Worm (Caenorhabditis elegans): ENCODE data around the gene fbxb-19.

fbxb-19 gene

DNA sequence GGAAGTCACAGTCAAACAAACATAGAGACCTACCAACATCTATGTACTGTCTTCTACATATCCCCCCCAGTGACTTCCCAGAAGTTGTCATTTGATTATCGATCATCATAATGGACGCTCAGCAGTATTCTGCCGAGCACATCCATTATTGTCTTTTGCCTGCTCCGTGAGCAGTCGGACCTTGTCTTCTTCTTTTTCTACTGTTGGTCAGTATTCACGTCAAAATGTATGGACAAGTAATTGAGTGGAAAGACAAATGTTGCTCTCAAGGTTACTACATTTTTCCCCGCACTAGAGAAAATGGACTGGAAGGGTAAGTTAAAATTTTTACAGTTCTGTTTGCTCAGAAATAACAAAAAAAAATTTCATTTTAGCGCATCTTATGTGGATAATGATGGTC lies 34.1 kb downstream of the fbxb-19 start, which contains the start of gene btb-12:
Gene btb-12, plus strand, starts transcription at position 301 of the 400 bp plus-strand sequence.
- TF ChIP-seq flh-1 (GFP tag; optimal IDR thresholded peaks at IDR 0.05) (no peak), ceh-39 (tag; optimal IDR thresholded peaks at IDR 0.05) (peak; percentile 6)

DNA sequence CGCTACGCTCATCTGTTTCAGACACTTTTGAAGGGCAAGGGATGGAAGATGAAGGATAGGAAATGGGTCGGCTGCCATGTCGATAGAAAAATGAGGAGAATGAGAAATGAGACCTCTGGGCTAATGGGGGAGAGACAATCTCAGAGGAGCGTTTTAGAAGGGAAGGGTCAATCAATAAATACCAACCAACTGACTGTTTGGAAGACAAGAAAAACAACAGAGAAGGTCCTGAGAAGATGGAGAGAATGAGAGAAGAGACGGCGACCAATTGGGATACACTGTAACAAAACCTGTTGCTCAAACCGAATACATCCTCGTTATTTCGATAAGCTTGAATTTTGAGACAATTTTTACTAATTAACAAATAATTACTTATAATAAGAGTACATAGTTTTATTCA lies 35.6 kb downstream of the fbxb-19 start, which contains the start of gene fbxb-15:
Gene fbxb-15, minus strand, starts transcription at position 101 of the 400 bp plus-strand sequence.
- TF ChIP-seq nhr-2 (tag; optimal IDR thresholded peaks at IDR 0.05), result no peak
- TF ChIP-seq zip-8 (tag; optimal IDR thresholded peaks at IDR 0.05), result no peak
- TF ChIP-seq nhr-28 (tag; optimal IDR thresholded peaks at IDR 0.05), result no peak

DNA sequence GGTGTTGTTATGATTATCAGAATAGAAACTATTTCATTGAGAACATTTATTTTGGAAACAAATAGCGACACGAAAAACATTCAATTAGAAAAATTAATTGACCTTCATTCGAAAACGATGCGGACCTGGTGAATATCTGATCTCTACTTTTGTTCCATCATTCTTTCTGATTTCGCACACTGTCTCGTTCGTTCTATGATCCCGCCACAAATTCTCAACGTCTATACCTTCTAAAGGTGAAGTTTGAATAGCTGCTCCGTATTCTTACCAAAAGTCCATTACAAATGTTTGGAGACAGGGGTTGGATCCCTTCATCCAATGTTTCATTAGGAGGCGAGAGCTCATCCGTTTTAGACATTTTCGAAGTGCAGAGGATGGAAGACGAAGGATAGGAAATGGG lies 37.2 kb downstream of the fbxb-19 start, which contains the start of gene fbxb-16:
Gene fbxb-16, minus strand, starts transcription at position 101 of the 400 bp plus-strand sequence.
- no peak for TF ChIP-seq nhr-12 (tag; optimal IDR thresholded peaks at IDR 0.05)
- TF ChIP-seq unc-39 (tag; optimal IDR thresholded peaks at IDR 0.05), result no peak
- TF ChIP-seq pha-4 (tag; optimal IDR thresholded peaks at IDR 0.05), result no peak
- no peak for TF ChIP-seq lsy-2 (tag; optimal IDR thresholded peaks at IDR 0.05)
- no peak for TF ChIP-seq tbx-8 (GFP tag; optimal IDR thresholded peaks at IDR 0.05)
- no peak for TF ChIP-seq ztf-11 (tag; optimal IDR thresholded peaks at IDR 0.05)
- no peak for TF ChIP-seq elt-1 (tag; optimal IDR thresholded peaks at IDR 0.05; ENCODE audit: borderline replicate concordance, insufficient read depth)
- no peak for TF ChIP-seq drap-1 (GFP tag; optimal IDR thresholded peaks at IDR 0.05)
- TF ChIP-seq mls-2 (tag; optimal IDR thresholded peaks at IDR 0.05), result no peak
- no peak for TF ChIP-seq nhr-2 (tag; optimal IDR thresholded peaks at IDR 0.05)
- TF ChIP-seq flh-1 (GFP tag; optimal IDR thresholded peaks at IDR 0.05), result no peak
- no peak for TF ChIP-seq hlh-1 (tag; optimal IDR thresholded peaks at IDR 0.05)
- no peak for TF ChIP-seq blmp-1 (tag; optimal IDR thresholded peaks at IDR 0.05)
- no peak for TF ChIP-seq sptf-1 (tag; optimal IDR thresholded peaks at IDR 0.05)
- TF ChIP-seq snpc-4 (tag; optimal IDR thresholded peaks at IDR 0.05), result no peak
- no peak for TF ChIP-seq M03D4.4 (tag; optimal IDR thresholded peaks at IDR 0.05)
- TF ChIP-seq mep-1 (tag; optimal IDR thresholded peaks at IDR 0.05), result no peak
- no peak for TF ChIP-seq lin-32 (GFP tag; optimal IDR thresholded peaks at IDR 0.05)
- TF ChIP-seq zip-8 (tag; optimal IDR thresholded peaks at IDR 0.05), result no peak

DNA sequence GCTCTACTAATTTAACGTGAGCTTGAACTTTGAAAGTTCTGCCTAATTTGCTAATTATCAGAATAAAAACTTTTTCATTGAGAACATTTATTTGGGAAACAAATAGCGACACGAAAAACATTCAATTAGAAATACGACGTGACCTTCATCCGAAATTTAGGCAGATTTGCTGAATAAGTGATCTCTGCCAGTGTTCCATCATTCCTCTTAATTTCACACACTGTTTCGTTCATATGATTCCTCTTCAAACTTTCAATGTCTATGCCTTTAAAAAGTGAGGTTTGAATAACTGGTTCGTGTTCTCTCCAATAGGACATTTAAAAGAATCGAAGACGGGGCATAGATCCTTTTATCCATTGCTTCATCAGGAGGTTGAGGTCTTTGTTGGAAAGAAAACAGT lies 38.5 kb downstream of the fbxb-19 start, which contains the start of gene fbxb-20:
Gene fbxb-20, minus strand, starts transcription at position 101 of the 400 bp plus-strand sequence.
- TF ChIP-seq elt-3 (tag; optimal IDR thresholded peaks at IDR 0.05) (no peak), bed-3 (GFP tag; optimal IDR thresholded peaks at IDR 0.05) (no peak), pha-4 (tag; optimal IDR thresholded peaks at IDR 0.05) (no peak)

DNA sequence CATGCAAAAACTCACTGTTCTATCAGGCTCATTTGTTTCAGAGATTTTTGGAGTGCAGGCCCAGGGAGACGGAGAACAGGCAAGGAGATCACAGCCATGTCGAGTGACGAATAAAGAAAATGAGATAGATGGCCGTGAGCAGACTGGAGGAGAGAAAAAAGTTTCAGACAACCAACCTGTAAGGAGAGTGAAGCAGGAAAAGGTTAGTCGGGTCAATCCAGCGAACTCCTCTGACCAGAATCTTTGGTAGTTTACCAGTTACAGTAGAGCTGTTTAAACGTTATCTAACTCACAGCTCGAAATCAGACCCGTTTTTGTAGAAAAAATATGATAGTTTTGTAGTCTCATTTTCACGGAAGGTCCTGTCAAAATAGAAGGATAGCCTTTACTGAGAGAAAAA lies 40.2 kb downstream of the fbxb-19 start, which contains the start of gene fbxb-21:
Gene fbxb-21, minus strand, starts transcription at position 101 of the 400 bp plus-strand sequence.
- no peak for TF ChIP-seq tbx-8 (GFP tag; optimal IDR thresholded peaks at IDR 0.05)
- TF ChIP-seq lin-32 (GFP tag; optimal IDR thresholded peaks at IDR 0.05), result no peak
- TF ChIP-seq snpc-4 (tag; optimal IDR thresholded peaks at IDR 0.05), result no peak
- no peak for TF ChIP-seq elt-1 (tag; optimal IDR thresholded peaks at IDR 0.05; ENCODE audit: borderline replicate concordance, insufficient read depth)
- no peak for TF ChIP-seq sem-2 (GFP tag; optimal IDR thresholded peaks at IDR 0.05)
- no peak for TF ChIP-seq mep-1 (tag; optimal IDR thresholded peaks at IDR 0.05)
- no peak for TF ChIP-seq nhr-28 (tag; optimal IDR thresholded peaks at IDR 0.05)
- no peak for TF ChIP-seq hlh-1 (tag; optimal IDR thresholded peaks at IDR 0.05)
- TF ChIP-seq ceh-39 (tag; optimal IDR thresholded peaks at IDR 0.05), result no peak
- TF ChIP-seq ceh-43 (GFP tag; optimal IDR thresholded peaks at IDR 0.05), result no peak

DNA sequence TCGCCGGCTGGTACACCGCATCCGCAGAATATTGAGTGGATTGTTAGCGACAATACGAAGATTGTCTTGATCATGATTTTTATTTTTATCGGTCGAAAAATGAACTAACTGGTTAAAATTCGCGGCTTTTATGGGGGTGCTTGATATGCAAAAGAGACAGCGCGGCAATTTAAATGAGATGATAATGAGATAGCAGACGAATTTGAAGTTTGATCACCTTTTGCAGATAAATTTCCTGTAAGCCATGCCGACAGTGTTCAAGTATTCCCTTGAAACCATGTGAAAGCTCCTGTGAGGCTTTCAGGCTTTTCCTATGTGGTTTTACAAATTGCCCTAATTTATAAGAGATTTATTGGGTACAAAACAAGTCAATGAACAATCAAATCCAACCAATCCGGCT lies 42.8 kb downstream of the fbxb-19 start, which contains the start of gene ZC204.17:
Gene ZC204.17, minus strand, starts transcription at position 101 of the 400 bp plus-strand sequence.
- no peak for TF ChIP-seq cnd-1 (tag; optimal IDR thresholded peaks at IDR 0.05)

DNA sequence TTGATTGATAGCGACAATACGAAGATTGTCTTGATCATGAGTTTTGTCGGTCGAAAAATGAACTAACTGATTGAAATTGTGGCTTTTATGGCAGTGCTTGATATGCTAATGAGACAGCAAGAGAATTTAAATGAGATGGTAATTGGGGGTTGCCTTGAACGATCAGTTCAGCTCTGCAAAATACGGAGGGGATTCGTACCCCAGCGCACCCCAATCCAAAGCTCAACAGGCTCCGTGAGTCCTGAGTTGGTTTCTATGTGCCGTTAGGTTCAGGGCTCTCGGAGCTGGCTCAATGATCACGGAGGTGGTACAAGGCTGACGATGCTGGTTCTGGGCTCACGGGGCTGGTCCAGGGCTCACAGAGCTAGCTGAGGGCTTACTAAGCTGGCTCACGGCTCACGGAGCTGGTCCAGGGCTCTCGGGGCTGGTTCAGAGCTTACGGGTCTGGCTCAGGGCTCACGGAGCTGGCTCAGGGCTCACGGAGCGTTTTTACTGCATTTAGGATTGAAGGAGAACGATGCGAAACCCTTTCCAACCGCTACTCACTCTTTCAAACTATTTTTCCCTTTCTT lies 44.1 kb downstream of the fbxb-19 start, which contains the start of gene ZC204.6:
Gene ZC204.6, minus strand, starts transcription at position 51 of the 572 bp plus-strand sequence.
- TF ChIP-seq elt-1 (tag; optimal IDR thresholded peaks at IDR 0.05; ENCODE audit: borderline replicate concordance, insufficient read depth), result no peak
- no peak for TF ChIP-seq nhr-2 (tag; optimal IDR thresholded peaks at IDR 0.05)
- no peak for TF ChIP-seq M03D4.4 (tag; optimal IDR thresholded peaks at IDR 0.05)
- no peak for TF ChIP-seq bed-3 (GFP tag; optimal IDR thresholded peaks at IDR 0.05)

All from whole organism, mixed stage, embryonic.